Fruit fly (Drosophila melanogaster) whole organism: Measurements from ENCODE around the gene CG12560.

ENCODE experiments used
- CG8478 ChIP-seq: fragments of >200 bp; optimal IDR thresholded peaks from 2 replicates; lab custom pipeline; 2018; ENCODE audit warnings: inconsistent platforms
- Dll ChIP-seq: fragments of >200 bp; optimal IDR thresholded peaks from 2 replicates; lab custom pipeline; 2017
- EcR ChIP-seq, 2 experiments: fragments of >200 bp; optimal IDR thresholded peaks; 2 replicates each; lab custom pipeline; 2017; ENCODE audit warnings: missing biosample characterization in 2 of 2, missing genetic modification characterization in 2 of 2, missing genetic modification reagents in 2 of 2
- pan ChIP-seq: fragments of >200 bp; optimal IDR thresholded peaks from 2 replicates; lab custom pipeline; 2017
- psq ChIP-seq: fragments of >200 bp; optimal IDR thresholded peaks from 2 replicates; lab custom pipeline; 2017
- usp ChIP-seq: fragments of >200 bp; optimal IDR thresholded peaks from 2 replicates; lab custom pipeline; 2017; ENCODE audit warnings: missing biosample characterization, missing genetic modification characterization, mixed read lengths

The CG12560 gene

dm6 chr2L:8009283-8010211 lies at the start of gene CG12560:
Gene CG12560, minus strand, starts transcription at chr2L:8009477.
- TF ChIP-seq CG8478 (lab: Kevin White, UChicago), result no peak
- no peak for TF ChIP-seq EcR (GFP tag; optimal IDR thresholded peaks at IDR 0.05; lab: Kevin White, UChicago)
- TF ChIP-seq psq (lab: Kevin White, UChicago), result no peak
- no peak for TF ChIP-seq pan (lab: Kevin White, UChicago)
- no peak for TF ChIP-seq usp (GFP tag; lab: Kevin White, UChicago)
- TF ChIP-seq Dll, result no peak

- TF ChIP-seq psq (lab: Kevin White, UChicago) (no peak), pan (lab: Kevin White, UChicago) (no peak), EcR (GFP tag; optimal IDR thresholded peaks at IDR 0.05; lab: Kevin White, UChicago) (no peak), CG8478 (lab: Kevin White, UChicago) (no peak), Dll (no peak), usp (GFP tag; lab: Kevin White, UChicago) (no peak)
Measured at dm6 chr2L:8043282-8043668, 34.0 kb upstream of the CG12560 start, which contains the start of gene Megf8. Gene Megf8, plus strand, starts transcription at chr2L:8043471.

dm6 chr2L:8042645-8043281 lies 33.5 kb upstream of the CG12560 start, which contains the start of gene RpL36A:
Gene RpL36A, minus strand, starts transcription at chr2L:8042909.
- TF ChIP-seq EcR (GFP tag; optimal IDR thresholded peaks at IDR 0.05; lab: Kevin White, UChicago), result no peak

dm6 chr2L:8040872-8041271 lies 31.6 kb upstream of the CG12560 start, which contains the start of gene CCDC53:
Gene CCDC53, plus strand, starts transcription at chr2L:8041106.
- TF ChIP-seq pan (lab: Kevin White, UChicago) (no peak), EcR (GFP tag; optimal IDR thresholded peaks at IDR 0.05; lab: Kevin White, UChicago) (no peak), CG8478 (lab: Kevin White, UChicago) (no peak), usp (GFP tag; lab: Kevin White, UChicago) (no peak), psq (lab: Kevin White, UChicago) (no peak), Dll (no peak)

dm6 chr2L:8039688-8040087 lies 30.4 kb upstream of the CG12560 start, which contains the start of gene CG7367:
Gene CG7367, minus strand, starts transcription at chr2L:8039788.
- no peak for TF ChIP-seq psq (lab: Kevin White, UChicago)
- no peak for TF ChIP-seq pan (lab: Kevin White, UChicago)
- no peak for TF ChIP-seq EcR (GFP tag; optimal IDR thresholded peaks at IDR 0.05; lab: Kevin White, UChicago)
- TF ChIP-seq usp (GFP tag; lab: Kevin White, UChicago), result no peak

dm6 chr2L:8034734-8035133 lies 25.5 kb upstream of the CG12560 start:
- TF ChIP-seq usp (GFP tag; lab: Kevin White, UChicago), result no peak
- TF ChIP-seq Dll, result no peak
- TF ChIP-seq CG8478 (lab: Kevin White, UChicago), result no peak
- no peak for TF ChIP-seq EcR (GFP tag; optimal IDR thresholded peaks at IDR 0.05; lab: Kevin White, UChicago)
- TF ChIP-seq psq (lab: Kevin White, UChicago), result no peak
- no peak for TF ChIP-seq pan (lab: Kevin White, UChicago)

- no peak for TF ChIP-seq pan (lab: Kevin White, UChicago)
- no peak for TF ChIP-seq Dll
- no peak for TF ChIP-seq usp (GFP tag; lab: Kevin White, UChicago)
- TF ChIP-seq psq (lab: Kevin White, UChicago), result no peak
- TF ChIP-seq CG8478 (lab: Kevin White, UChicago), result no peak
- no peak for TF ChIP-seq EcR (GFP tag; optimal IDR thresholded peaks at IDR 0.05; lab: Kevin White, UChicago)
Measured at dm6 chr2L:8033756-8034155, 24.5 kb upstream of the CG12560 start.

dm6 chr2L:8031588-8031987 lies 22.3 kb upstream of the CG12560 start:
- no peak for TF ChIP-seq pan (lab: Kevin White, UChicago)
- TF ChIP-seq usp (GFP tag; lab: Kevin White, UChicago), result no peak
- TF ChIP-seq CG8478 (lab: Kevin White, UChicago), result no peak
- TF ChIP-seq EcR (GFP tag; optimal IDR thresholded peaks at IDR 0.05; lab: Kevin White, UChicago), result no peak
- TF ChIP-seq psq (lab: Kevin White, UChicago), result no peak
- TF ChIP-seq Dll, result no peak

- no peak for TF ChIP-seq usp (GFP tag; lab: Kevin White, UChicago)
- peak; percentile 77 for TF ChIP-seq CG8478 (lab: Kevin White, UChicago)
Measured at dm6 chr2L:8030693-8031210, 21.5 kb upstream of the CG12560 start, which contains the start of gene Cka. Gene Cka, plus strand, starts transcription at chr2L:8030721.

dm6 chr2L:8030102-8030501 lies 20.8 kb upstream of the CG12560 start:
- TF ChIP-seq psq (lab: Kevin White, UChicago), result no peak

dm6 chr2L:8029160-8029852 lies 20.0 kb upstream of the CG12560 start, which contains the start of gene baf:
Gene baf, plus strand, starts transcription at chr2L:8029462.
- TF ChIP-seq psq (lab: Kevin White, UChicago), result no peak
